Worm (Caenorhabditis elegans): Measurements from ENCODE around the gene Y54G2A.13.

DNA sequence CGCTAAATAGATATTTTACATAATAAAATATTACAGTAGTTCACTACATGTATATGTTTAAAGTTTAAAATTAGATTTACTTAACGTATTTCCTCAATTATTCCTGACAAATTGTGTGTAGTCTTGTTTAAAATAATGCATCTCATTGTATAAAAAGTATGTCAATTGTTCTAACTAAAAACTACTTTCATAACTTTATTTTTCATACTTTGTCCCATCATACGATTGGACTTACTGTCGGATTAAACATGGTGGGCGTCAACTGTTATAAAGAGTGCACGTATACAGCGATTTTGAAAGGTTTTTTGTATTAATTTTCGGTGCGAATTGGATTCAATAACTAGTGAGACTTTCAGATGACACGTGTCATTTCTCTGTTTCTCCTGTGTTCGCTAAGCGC lies 15.9 kb downstream of the Y54G2A.13 start, which contains the start of gene Y54G2A.32:
- TF ChIP-seq ahr-1 (tag; optimal IDR thresholded peaks at IDR 0.05) (no peak), ceh-48 (tag; optimal IDR thresholded peaks at IDR 0.05) (no peak), che-1 (tag; optimal IDR thresholded peaks at IDR 0.05) (no peak), ama-1 (optimal IDR thresholded peaks at IDR 0.05) (no peak), pha-4 (tag; optimal IDR thresholded peaks at IDR 0.05) (no peak), pax-1 (tag; optimal IDR thresholded peaks at IDR 0.05) (no peak), ceh-14 (tag; optimal IDR thresholded peaks at IDR 0.05) (no peak), hlh-30 (tag; optimal IDR thresholded peaks at IDR 0.05; ENCODE audit: insufficient read depth) (no peak), ceh-31 (tag; optimal IDR thresholded peaks at IDR 0.05) (no peak), nfya-1 (tag; optimal IDR thresholded peaks at IDR 0.05) (no peak), ets-4 (tag; optimal IDR thresholded peaks at IDR 0.05) (no peak)
